In genomic region chr3R:8811323-8811936, dm6 we compare ENCODE assay signal across 5 fruit fly cellular contexts.
TF ChIP-seq lines count a peak whose summit lies in the region.

No protein-coding gene starts in this region.

TF ChIP-seq in whole organism, adult, 20 proteins besides CTCF, POLR2A, EP300 and RAD21 (continued from another document):
- TF ChIP-seq tj (GFP tag; optimal IDR thresholded peaks at IDR 0.05; lab: Kevin White, UChicago): no peak
- peak; percentile 86 for TF ChIP-seq CG14711 (tag; optimal IDR thresholded peaks at IDR 0.05; lab: Kevin White, UChicago)
- TF ChIP-seq cnc (optimal IDR thresholded peaks at IDR 0.05; lab: Kevin White, UChicago): no peak
TF ChIP-seq in whole organism, adult: peak in this region for 16.

TF ChIP-seq in whole organism, embryonic, 481 proteins besides CTCF, POLR2A, EP300 and RAD21 (continued from another document and continues in another):
- TF ChIP-seq fd64A (GFP tag; optimal IDR thresholded peaks at IDR 0.05; lab: Kevin White, UChicago): peak; percentile 94
- TF ChIP-seq CG6683 (GFP tag; optimal IDR thresholded peaks at IDR 0.05; lab: Kevin White, UChicago): peak; percentile 95
- peak; percentile 98 for TF ChIP-seq cato (GFP tag; optimal IDR thresholded peaks at IDR 0.05; lab: Kevin White, UChicago; ENCODE audit: borderline replicate concordance)
- TF ChIP-seq bcd (GFP tag; optimal IDR thresholded peaks at IDR 0.05; lab: Kevin White, UChicago): peak; percentile 99
- TF ChIP-seq CG14667 (GFP tag; IDR thresholded peaks at IDR 0.05; lab: Robert Waterston, UW): peak; percentile 98
- peak; percentile 96 for TF ChIP-seq CG1024 (GFP tag; IDR thresholded peaks at IDR 0.05; lab: Robert Waterston, UW)
- TF ChIP-seq CG7745 (tag; optimal IDR thresholded peaks at IDR 0.05; lab: Kevin White, UChicago): peak; percentile 89
- TF ChIP-seq amos (GFP tag; IDR thresholded peaks at IDR 0.05; lab: Robert Waterston, UW; ENCODE audit: partially characterized antibody): no peak; the same call in 1 of the 2 replicates
- peak; percentile 98 for TF ChIP-seq dm (GFP tag; optimal IDR thresholded peaks at IDR 0.05; lab: Kevin White, UChicago)
- TF ChIP-seq Doc3 (GFP tag; IDR thresholded peaks at IDR 0.05; lab: Robert Waterston, UW; ENCODE audit: partially characterized antibody): no peak
- TF ChIP-seq CG1647 (GFP tag; optimal IDR thresholded peaks at IDR 0.05; lab: Kevin White, UChicago): peak; percentile 99
- TF ChIP-seq Ada2b (GFP tag; IDR thresholded peaks at IDR 0.05; lab: Robert Waterston, UW): peak; percentile 99
- peak; percentile 44 for TF ChIP-seq CG9797 (GFP tag; optimal IDR thresholded peaks at IDR 0.05; lab: Kevin White, UChicago)
- TF ChIP-seq ab (GFP tag; optimal IDR thresholded peaks at IDR 0.05; lab: Kevin White, UChicago): peak; percentile 97
- TF ChIP-seq CG6689 (GFP tag; IDR thresholded peaks at IDR 0.05; lab: Robert Waterston, UW): peak; percentile 98
- peak; percentile 45 for TF ChIP-seq pfk (GFP tag; optimal IDR thresholded peaks at IDR 0.05; lab: Kevin White, UChicago)
- TF ChIP-seq CG14860 (GFP tag; IDR thresholded peaks at IDR 0.05; lab: Robert Waterston, UW; ENCODE audit: partially characterized antibody): no peak
- peak; percentile 99 for TF ChIP-seq Dek (tag; optimal IDR thresholded peaks at IDR 0.05; lab: Kevin White, UChicago)
- TF ChIP-seq her (GFP tag; optimal IDR thresholded peaks at IDR 0.05; lab: Kevin White, UChicago): peak; percentile 96
- TF ChIP-seq CG7839 (tag; optimal IDR thresholded peaks at IDR 0.05; lab: Kevin White, UChicago): peak; percentile 99
- peak; percentile 98 for TF ChIP-seq grau (tag; optimal IDR thresholded peaks at IDR 0.05; lab: Kevin White, UChicago)
- TF ChIP-seq grn (GFP tag; optimal IDR thresholded peaks at IDR 0.05; lab: Kevin White, UChicago): peak; percentile 86
- TF ChIP-seq jigr1 (GFP tag; IDR thresholded peaks at IDR 0.05; lab: Robert Waterston, UW): peak; percentile 97
- peak; percentile 94 for TF ChIP-seq ash1 (GFP tag; optimal IDR thresholded peaks at IDR 0.05; lab: Kevin White, UChicago)
- TF ChIP-seq usp (GFP tag; optimal IDR thresholded peaks at IDR 0.05; lab: Kevin White, UChicago): no peak
- peak; percentile 99 for TF ChIP-seq Sox102F (GFP tag; optimal IDR thresholded peaks at IDR 0.05; lab: Kevin White, UChicago)
- peak; percentile 96 for TF ChIP-seq CG17612 (GFP tag; IDR thresholded peaks at IDR 0.05; lab: Robert Waterston, UW)
- no peak for TF ChIP-seq knrl (GFP tag; IDR thresholded peaks at IDR 0.05; lab: Robert Waterston, UW; ENCODE audit: partially characterized antibody)
- TF ChIP-seq CG15479 (GFP tag; optimal IDR thresholded peaks at IDR 0.05; lab: Kevin White, UChicago): peak; percentile 51
- TF ChIP-seq CG10209 (GFP tag; optimal IDR thresholded peaks at IDR 0.05; lab: Kevin White, UChicago): peak; percentile 99
- peak; percentile 97 for TF ChIP-seq corto (GFP tag; optimal IDR thresholded peaks at IDR 0.05; lab: Kevin White, UChicago)

TF ChIP-seq in whole organism, prepupa, 60 proteins besides CTCF, POLR2A, EP300 and RAD21 (continued from another document and continues in another):
- TF ChIP-seq CG6854 (GFP tag; optimal IDR thresholded peaks at IDR 0.05; lab: Kevin White, UChicago) (peak; percentile 89), fd59A (GFP tag; optimal IDR thresholded peaks at IDR 0.05; lab: Kevin White, UChicago) (peak; percentile 99), Lpt (GFP tag; optimal IDR thresholded peaks at IDR 0.05; lab: Kevin White, UChicago) (peak; percentile 99), lz (GFP tag; optimal IDR thresholded peaks at IDR 0.05; lab: Kevin White, UChicago) (peak; percentile 98), CG1621 (tag; optimal IDR thresholded peaks at IDR 0.05; lab: Kevin White, UChicago) (peak; percentile 98), Eip78C (GFP tag; lab: Kevin White, UChicago) (peak; percentile 100), vri (GFP tag; optimal IDR thresholded peaks at IDR 0.05; lab: Kevin White, UChicago) (peak; percentile 99), Smox (GFP tag; optimal IDR thresholded peaks at IDR 0.05; lab: Kevin White, UChicago) (peak; percentile 97), Sox15 (GFP tag; optimal IDR thresholded peaks at IDR 0.05; lab: Kevin White, UChicago) (peak; percentile 97), CG7368 (GFP tag; optimal IDR thresholded peaks at IDR 0.05; lab: Kevin White, UChicago) (peak; percentile 98), salr (GFP tag; optimal IDR thresholded peaks at IDR 0.05; lab: Kevin White, UChicago) (peak; percentile 98 to 99), CG8632 (GFP tag; optimal IDR thresholded peaks at IDR 0.05; lab: Kevin White, UChicago) (peak; percentile 99), dac (GFP tag; optimal IDR thresholded peaks at IDR 0.05; lab: Kevin White, UChicago) (peak; percentile 98), CG8119 (GFP tag; IDR thresholded peaks at IDR 0.05; lab: Robert Waterston, UW) (peak; percentile 99), CG11762 (GFP tag; optimal IDR thresholded peaks at IDR 0.05; lab: Kevin White, UChicago; ENCODE audit: insufficient read depth) (peak; percentile 99), Hr39 (GFP tag; optimal IDR thresholded peaks at IDR 0.05; lab: Kevin White, UChicago) (peak; percentile 99), cyc (GFP tag; optimal IDR thresholded peaks at IDR 0.05; lab: Kevin White, UChicago) (peak; percentile 98), Sox14 (GFP tag; optimal IDR thresholded peaks at IDR 0.05; lab: Kevin White, UChicago) (peak; percentile 99), dsx (GFP tag; optimal IDR thresholded peaks at IDR 0.05; lab: Kevin White, UChicago; ENCODE audit: poor library complexity, severe bottlenecking) (peak; percentile 98), fkh (GFP tag; optimal IDR thresholded peaks at IDR 0.05; lab: Kevin White, UChicago) (peak; percentile 94), CG3032 (tag; optimal IDR thresholded peaks at IDR 0.05; lab: Kevin White, UChicago) (peak; percentile 99), CG10631 (GFP tag; optimal IDR thresholded peaks at IDR 0.05; lab: Kevin White, UChicago) (peak; percentile 99), CG4318 (GFP tag; optimal IDR thresholded peaks at IDR 0.05; lab: Kevin White, UChicago) (peak; percentile 99), CG31627 (GFP tag; optimal IDR thresholded peaks at IDR 0.05; lab: Kevin White, UChicago) (peak; percentile 98), Eip75B (GFP tag; optimal IDR thresholded peaks at IDR 0.05; lab: Kevin White, UChicago) (peak; percentile 99), Ets21C (GFP tag; optimal IDR thresholded peaks at IDR 0.05; lab: Kevin White, UChicago) (peak; percentile 97), OdsH (GFP tag; optimal IDR thresholded peaks at IDR 0.05; lab: Kevin White, UChicago) (peak; percentile 99), CG11902 (GFP tag; optimal IDR thresholded peaks at IDR 0.05; lab: Kevin White, UChicago) (peak; percentile 97), CG6276 (GFP tag; optimal IDR thresholded peaks at IDR 0.05; lab: Kevin White, UChicago) (peak; percentile 99), CG34406 (GFP tag; optimal IDR thresholded peaks at IDR 0.05; lab: Kevin White, UChicago) (peak; percentile 98), eg (GFP tag; IDR thresholded peaks at IDR 0.05; lab: Robert Waterston, UW) (peak; percentile 99), CG32006 (GFP tag; optimal IDR thresholded peaks at IDR 0.05; lab: Kevin White, UChicago) (peak; percentile 100)

TF ChIP-seq in whole organism, pupa, 21 proteins besides CTCF, POLR2A, EP300 and RAD21 (continued from another document):
- TF ChIP-seq CG34367 (tag; optimal IDR thresholded peaks at IDR 0.05; lab: Kevin White, UChicago): peak; percentile 99

TF ChIP-seq in whole organism, wandering third instar larva, 38 proteins besides CTCF, POLR2A, EP300 and RAD21 (continued from another document):
- TF ChIP-seq CG9705 (GFP tag; optimal IDR thresholded peaks at IDR 0.05; lab: Kevin White, UChicago): peak; percentile 89
- TF ChIP-seq Sp1 (GFP tag; optimal IDR thresholded peaks at IDR 0.05; lab: Kevin White, UChicago): peak; percentile 98
- TF ChIP-seq dl (GFP tag; optimal IDR thresholded peaks at IDR 0.05; lab: Kevin White, UChicago; ENCODE audit: insufficient read depth in 1 of 2, partially characterized antibody in 2 of 2): peak in 1 of 2 experiments; percentile 17
- peak; percentile 97 for TF ChIP-seq psq (GFP tag; optimal IDR thresholded peaks at IDR 0.05; lab: Kevin White, UChicago)
- TF ChIP-seq fru (GFP tag; optimal IDR thresholded peaks at IDR 0.05; lab: Kevin White, UChicago): peak; percentile 99
- peak; percentile 86 for TF ChIP-seq dsf (GFP tag; optimal IDR thresholded peaks at IDR 0.05; lab: Kevin White, UChicago; ENCODE audit: borderline replicate concordance)
- peak; percentile 99 for TF ChIP-seq Hnf4 (GFP tag; optimal IDR thresholded peaks at IDR 0.05; lab: Kevin White, UChicago)
- peak; percentile 97 for TF ChIP-seq sage (GFP tag; optimal IDR thresholded peaks at IDR 0.05; lab: Kevin White, UChicago)
- peak; percentile 99 for TF ChIP-seq br (GFP tag; optimal IDR thresholded peaks at IDR 0.05; lab: Kevin White, UChicago)
- peak; percentile 98 for TF ChIP-seq CG32264 (GFP tag; optimal IDR thresholded peaks at IDR 0.05; lab: Kevin White, UChicago)
- no peak for TF ChIP-seq Vsx2 (GFP tag; optimal IDR thresholded peaks at IDR 0.05; lab: Kevin White, UChicago; ENCODE audit: partially characterized antibody)
- no peak for TF ChIP-seq usp (GFP tag; optimal IDR thresholded peaks at IDR 0.05; lab: Kevin White, UChicago)
- peak; percentile 95 for TF ChIP-seq Jra (GFP tag; optimal IDR thresholded peaks at IDR 0.05; lab: Kevin White, UChicago)
- TF ChIP-seq woc (GFP tag; optimal IDR thresholded peaks at IDR 0.05; lab: Kevin White, UChicago): peak; percentile 99
- TF ChIP-seq rgr (GFP tag; optimal IDR thresholded peaks at IDR 0.05; lab: Kevin White, UChicago): peak; percentile 99
- TF ChIP-seq ey (GFP tag; optimal IDR thresholded peaks at IDR 0.05; lab: Kevin White, UChicago): peak; percentile 99
- peak; percentile 99 for TF ChIP-seq OdsH (GFP tag; optimal IDR thresholded peaks at IDR 0.05; lab: Kevin White, UChicago)
